Fruit fly (Drosophila melanogaster): Measurements from ENCODE around the gene SP1029.

- TF ChIP-seq CTCF (optimal IDR thresholded peaks at IDR 0.05): no peak
- TF ChIP-seq CG8478 (optimal IDR thresholded peaks at IDR 0.05): no peak
Observed at dm6 chr3R:29268062-29268461, 17.8 kb upstream of the SP1029 start.

Measured in S2 (cell line).